Fruit fly (Drosophila melanogaster) whole organism, pupa: Measurements from ENCODE around the gene Sfp38D.

Experiments
- CG10348 ChIP-seq: fragments of 200-800 bp; sonication (Bioruptor generic); IDR thresholded peaks from 2 replicates; pipeline ENCODE4 v1.3.6; 2022; ENCODE audit warnings: missing biosample characterization, missing genetic modification characterization
- CG14655 ChIP-seq: fragments of 200-800 bp; sonication (Bioruptor generic); optimal IDR thresholded peaks from 3 replicates; lab custom pipeline; 2017; ENCODE audit warnings: mild to moderate bottlenecking, missing biosample characterization, missing genetic modification reagents, missing genetic modification characterization
- CG15710 ChIP-seq: fragments of 200-800 bp; sonication (Bioruptor generic); optimal IDR thresholded peaks from 2 replicates; lab custom pipeline; 2018; ENCODE audit warnings: missing biosample characterization, mild to moderate bottlenecking, missing genetic modification characterization, moderate library complexity
- CG17806 ChIP-seq: fragments of 200-800 bp; sonication (Bioruptor generic); optimal IDR thresholded peaks from 2 replicates; lab custom pipeline; 2018; ENCODE audit warnings: missing biosample characterization, mild to moderate bottlenecking, missing genetic modification characterization, moderate library complexity
- CG34367 ChIP-seq: fragments of 200-800 bp; sonication (Bioruptor generic); optimal IDR thresholded peaks from 2 replicates; lab custom pipeline; 2018; ENCODE audit warnings: missing biosample characterization, mild to moderate bottlenecking, missing genetic modification characterization
- CG4496 ChIP-seq: fragments of 200-800 bp; sonication (Bioruptor generic); IDR thresholded peaks from 3 replicates; pipeline ENCODE4 v1.3.6; 2022; ENCODE audit warnings: missing biosample characterization, missing genetic modification characterization
- CG8159 ChIP-seq: fragments of 200-800 bp; sonication (Bioruptor generic); optimal IDR thresholded peaks from 3 replicates; lab custom pipeline; 2018; ENCODE audit warnings: missing biosample characterization, mild to moderate bottlenecking, missing genetic modification characterization, moderate library complexity
- CG8301 ChIP-seq: fragments of 200-800 bp; sonication (Bioruptor generic); optimal IDR thresholded peaks from 2 replicates; lab custom pipeline; 2018; ENCODE audit warnings: missing biosample characterization, mild to moderate bottlenecking, missing genetic modification characterization
- CG9948 ChIP-seq: fragments of 200-800 bp; sonication (Bioruptor generic); optimal IDR thresholded peaks from 2 replicates; lab custom pipeline; 2018; ENCODE audit warnings: missing biosample characterization, mild to moderate bottlenecking, missing genetic modification characterization, moderate library complexity
- Ets98B ChIP-seq: fragments of 200-800 bp; sonication (Bioruptor generic); IDR thresholded peaks from 2 replicates; pipeline ENCODE4 v1.3.6; 2022; ENCODE audit warnings: missing biosample characterization, missing genetic modification characterization
- Pif1B ChIP-seq: fragments of 200-800 bp; sonication (Bioruptor generic); optimal IDR thresholded peaks from 3 replicates; lab custom pipeline; 2016; ENCODE audit warnings: missing biosample characterization, missing genetic modification characterization

DNA sequence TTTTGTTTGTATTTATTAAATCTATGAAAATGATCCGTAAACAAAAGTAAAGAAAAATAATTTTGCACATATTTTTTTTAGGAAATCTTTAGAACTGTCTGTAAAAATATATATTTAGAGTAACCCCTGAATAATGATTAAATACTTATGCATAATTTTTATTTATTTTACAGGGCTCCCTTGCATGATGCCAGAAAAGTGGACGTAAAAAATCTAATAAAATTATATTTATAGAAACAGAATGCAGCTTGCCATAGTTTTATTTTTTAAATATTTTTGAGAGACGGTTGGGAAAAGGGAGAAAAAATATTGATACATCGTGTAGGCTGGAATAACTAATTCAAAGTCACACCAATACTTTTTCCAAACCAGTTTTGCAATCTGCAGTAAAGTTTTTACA, 7.9 kb downstream of the Sfp38D start, which contains the start of gene CG18810:
- TF ChIP-seq CG8159 (tag; lab: Kevin White, UChicago) (no peak), CG17806 (tag; lab: Kevin White, UChicago) (no peak), CG8301 (tag; lab: Kevin White, UChicago) (no peak), CG9948 (tag; lab: Kevin White, UChicago) (no peak), Pif1B (GFP tag; lab: Kevin White, UChicago) (no peak), CG4496 (GFP tag; lab: Robert Waterston, UW) (no peak), Ets98B (GFP tag; lab: Robert Waterston, UW) (no peak), CG34367 (tag; lab: Kevin White, UChicago) (no peak), CG15710 (tag; lab: Kevin White, UChicago) (no peak), CG14655 (GFP tag; lab: Kevin White, UChicago) (no peak), CG10348 (GFP tag; lab: Robert Waterston, UW) (no peak)
